Fruit fly (Drosophila melanogaster): ENCODE results near the gene CG31954.

Gene CG31954

DNA sequence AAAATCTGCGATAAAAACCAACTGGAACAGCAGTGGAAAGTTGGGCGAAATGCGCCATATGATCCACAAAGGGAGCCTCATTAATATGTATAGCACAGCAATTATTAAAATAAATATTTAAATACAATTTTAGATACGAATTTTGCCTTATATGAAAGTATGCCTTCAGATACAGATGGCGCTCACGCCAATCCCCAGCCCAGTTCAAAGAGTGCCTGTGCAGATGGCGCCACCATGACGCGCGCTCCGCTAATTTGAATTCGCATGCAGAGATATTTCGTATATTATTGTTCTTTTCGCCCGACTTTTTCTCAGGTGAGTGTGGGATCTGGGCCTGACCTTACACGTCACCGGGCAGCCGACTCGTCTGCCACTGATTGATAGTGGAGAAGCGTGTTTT is 37.7 kb downstream of the CG31954 start, which contains the start of gene Pgant4 (continued):
- peak; percentile 62 for TF ChIP-seq CG8290 (GFP tag; optimal IDR thresholded peaks at IDR 0.05)
- TF ChIP-seq CG8290 (tag; optimal IDR thresholded peaks at IDR 0.05): peak in 1 of 2 experiments; percentile 75
- TF ChIP-seq CG18476 (GFP tag; optimal IDR thresholded peaks at IDR 0.05): no peak
- 0 out of 2 replicates have a peak, but pooled peaks have one; percentile 29 for TF ChIP-seq Awh (GFP tag; IDR thresholded peaks at IDR 0.05)
- no peak for TF ChIP-seq Abd-B (GFP tag; optimal IDR thresholded peaks at IDR 0.05)
- no peak for TF ChIP-seq tio (GFP tag; optimal IDR thresholded peaks at IDR 0.05)
- TF ChIP-seq CG10209 (GFP tag; optimal IDR thresholded peaks at IDR 0.05): peak; percentile 37
- TF ChIP-seq CG10321 (GFP tag; IDR thresholded peaks at IDR 0.05): no peak
- TF ChIP-seq ham (GFP tag; IDR thresholded peaks at IDR 0.05): no peak
- TF ChIP-seq dati (GFP tag; IDR thresholded peaks at IDR 0.05): no peak
- TF ChIP-seq CG7839 (tag; optimal IDR thresholded peaks at IDR 0.05): peak; percentile 67
- no peak for TF ChIP-seq CG15479 (GFP tag; optimal IDR thresholded peaks at IDR 0.05)
- TF ChIP-seq Hey (tag; optimal IDR thresholded peaks at IDR 0.05): no peak
- peak; percentile 37 for TF ChIP-seq CG16863 (GFP tag; optimal IDR thresholded peaks at IDR 0.05)
- TF ChIP-seq rib (GFP tag; IDR thresholded peaks at IDR 0.05): no peak
- peak; percentile 36; the same call in 1 of the 2 replicates for TF ChIP-seq Dref (GFP tag; IDR thresholded peaks at IDR 0.05)
- peak; percentile 25 for TF ChIP-seq MTF-1 (GFP tag; optimal IDR thresholded peaks at IDR 0.05; ENCODE audit: borderline replicate concordance)
- no peak for TF ChIP-seq inv (GFP tag; IDR thresholded peaks at IDR 0.05; ENCODE audit: partially characterized antibody)
- peak; percentile 9 for TF ChIP-seq NC2β (GFP tag; optimal IDR thresholded peaks at IDR 0.05)
- TF ChIP-seq gcm2 (GFP tag; optimal IDR thresholded peaks at IDR 0.05): no peak
- no peak for TF ChIP-seq CG10462 (GFP tag; optimal IDR thresholded peaks at IDR 0.05)
- peak; percentile 41; the same call in 1 of the 2 replicates for TF ChIP-seq sens-2 (GFP tag; IDR thresholded peaks at IDR 0.05)
- no peak for TF ChIP-seq z (GFP tag; IDR thresholded peaks at IDR 0.05)
- TF ChIP-seq CG12391 (tag; optimal IDR thresholded peaks at IDR 0.05): peak; percentile 18
- no peak for TF ChIP-seq CG11695 (GFP tag; IDR thresholded peaks at IDR 0.05)
- no peak for TF ChIP-seq CG32767 (GFP tag; IDR thresholded peaks at IDR 0.05)
- TF ChIP-seq Dek (tag; optimal IDR thresholded peaks at IDR 0.05): peak; percentile 41
- no peak for TF ChIP-seq zf30C (GFP tag; optimal IDR thresholded peaks at IDR 0.05)
- no peak for TF ChIP-seq CG7745 (tag; optimal IDR thresholded peaks at IDR 0.05)
- no peak for TF ChIP-seq MESR4 (GFP tag; optimal IDR thresholded peaks at IDR 0.05)
- no peak for TF ChIP-seq Ravus (GFP tag; IDR thresholded peaks at IDR 0.05)
- peak; percentile 41 for TF ChIP-seq stwl (tag; optimal IDR thresholded peaks at IDR 0.05)
- TF ChIP-seq CG31388 (GFP tag; optimal IDR thresholded peaks at IDR 0.05): no peak
- TF ChIP-seq Max (GFP tag; optimal IDR thresholded peaks at IDR 0.05): no peak
- no peak for TF ChIP-seq gt (GFP tag; IDR thresholded peaks at IDR 0.05)
- no peak for TF ChIP-seq CG11696 (GFP tag; IDR thresholded peaks at IDR 0.05)
- TF ChIP-seq CG2116 (GFP tag; optimal IDR thresholded peaks at IDR 0.05): peak; percentile 15
- peak; percentile 76 for TF ChIP-seq vvl (GFP tag; IDR thresholded peaks at IDR 0.05)
- peak; percentile 52; the same call in 1 of the 3 replicates for TF ChIP-seq ase (GFP tag; IDR thresholded peaks at IDR 0.05)
- no peak for TF ChIP-seq Hr78 (GFP tag; optimal IDR thresholded peaks at IDR 0.05)
- TF ChIP-seq usp (GFP tag; optimal IDR thresholded peaks at IDR 0.05): no peak
- TF ChIP-seq vfl (GFP tag; optimal IDR thresholded peaks at IDR 0.05): no peak
- TF ChIP-seq CG15011 (GFP tag; optimal IDR thresholded peaks at IDR 0.05): no peak
- TF ChIP-seq al (GFP tag; IDR thresholded peaks at IDR 0.05): no peak
- TF ChIP-seq kni (GFP tag; optimal IDR thresholded peaks at IDR 0.05): no peak
- no peak for TF ChIP-seq CG9797 (GFP tag; optimal IDR thresholded peaks at IDR 0.05)
- TF ChIP-seq CG15073 (GFP tag; optimal IDR thresholded peaks at IDR 0.05): no peak
- TF ChIP-seq Camta (GFP tag; optimal IDR thresholded peaks at IDR 0.05): peak; percentile 35
- TF ChIP-seq sna (GFP tag; IDR thresholded peaks at IDR 0.05; ENCODE audit: partially characterized antibody): no peak
- no peak; the same call in 2 of the 3 replicates for TF ChIP-seq CG11560 (tag; IDR thresholded peaks at IDR 0.05)
- TF ChIP-seq sr (GFP tag; IDR thresholded peaks at IDR 0.05): peak; percentile 36; the same call in 1 of the 3 replicates
- peak; percentile 15; the same call in 1 of the 2 replicates for TF ChIP-seq Nf-YA (GFP tag; IDR thresholded peaks at IDR 0.05)
